Worm (Caenorhabditis elegans): ENCODE results near the gene T14B4.3.
A peak's percentile ranks its signal among the peaks of the same experiment; 100 is the strongest.

The T14B4.3 gene

ce11 chrII:6734674-6735073 lies at the start of gene T14B4.3:
Gene T14B4.3, plus strand, starts transcription at chrII:6734937.
- TF ChIP-seq ceh-100 (GFP tag; IDR thresholded peaks at IDR 0.05) = peak; percentile 97
- TF ChIP-seq F23B12.7 (tag; optimal IDR thresholded peaks at IDR 0.05; ENCODE audit: insufficient read depth) = peak; percentile 78
- 0 out of 2 replicates have a peak, but pooled peaks have one; percentile 24 for TF ChIP-seq lir-1 (GFP tag; conservative IDR thresholded peaks at IDR 0.05)
- peak; percentile 25; the same call in 1 of the 2 replicates for TF ChIP-seq F33H1.4 (GFP tag; IDR thresholded peaks at IDR 0.05)
- no peak for TF ChIP-seq lin-40 (tag; optimal IDR thresholded peaks at IDR 0.05)
- peak; percentile 38 for TF ChIP-seq unc-130 (GFP tag; optimal IDR thresholded peaks at IDR 0.05)
- TF ChIP-seq snpc-4 (GFP tag; optimal IDR thresholded peaks at IDR 0.05) = no peak
- TF ChIP-seq snpc-4 (tag; optimal IDR thresholded peaks at IDR 0.05) = peak in 1 of 4 experiments; percentile 20
- TF ChIP-seq pha-4 (tag; optimal IDR thresholded peaks at IDR 0.05) = no peak
- peak; percentile 56; the same call in 1 of the 2 replicates for TF ChIP-seq attf-3 (GFP tag; conservative IDR thresholded peaks at IDR 0.05)
- peak; percentile 92 for TF ChIP-seq mcd-1 (GFP tag; IDR thresholded peaks at IDR 0.05)
- peak; percentile 53 for TF ChIP-seq ceh-27 (GFP tag; optimal IDR thresholded peaks at IDR 0.05)
- no peak for TF ChIP-seq nfyb-1 (GFP tag; IDR thresholded peaks at IDR 0.05)
- TF ChIP-seq B0019.2 (GFP tag; conservative IDR thresholded peaks at IDR 0.05) = no peak
- peak; percentile 50 for TF ChIP-seq D2030.7 (GFP tag; IDR thresholded peaks at IDR 0.05)
- peak; percentile 64 for TF ChIP-seq hmg-1.2 (GFP tag; IDR thresholded peaks at IDR 0.05)
- TF ChIP-seq attf-5 (GFP tag; optimal IDR thresholded peaks at IDR 0.05) = peak; percentile 67
- TF ChIP-seq ztf-18 (tag; optimal IDR thresholded peaks at IDR 0.05) = peak; percentile 32
- peak; percentile 26 for TF ChIP-seq nhr-80 (tag; optimal IDR thresholded peaks at IDR 0.05)
- TF ChIP-seq somi-1 (GFP tag; optimal IDR thresholded peaks at IDR 0.05) = no peak
- TF ChIP-seq ZK185.1 (tag; optimal IDR thresholded peaks at IDR 0.05; ENCODE audit: poor library complexity, severe bottlenecking) = peak; percentile 24
- TF ChIP-seq K12H6.12 (tag; optimal IDR thresholded peaks at IDR 0.05) = peak; percentile 22
- peak; percentile 27; the same call in 1 of the 2 replicates for TF ChIP-seq rcor-1 (GFP tag; IDR thresholded peaks at IDR 0.05)
- no peak for TF ChIP-seq mxl-1 (tag; optimal IDR thresholded peaks at IDR 0.05)
- TF ChIP-seq Y53F4B.3 (GFP tag; IDR thresholded peaks at IDR 0.05) = no peak
- peak; percentile 20 for TF ChIP-seq snpc-3.4 (tag; optimal IDR thresholded peaks at IDR 0.05)
- no peak for TF ChIP-seq F57A8.1 (GFP tag; optimal IDR thresholded peaks at IDR 0.05)

DNA sequence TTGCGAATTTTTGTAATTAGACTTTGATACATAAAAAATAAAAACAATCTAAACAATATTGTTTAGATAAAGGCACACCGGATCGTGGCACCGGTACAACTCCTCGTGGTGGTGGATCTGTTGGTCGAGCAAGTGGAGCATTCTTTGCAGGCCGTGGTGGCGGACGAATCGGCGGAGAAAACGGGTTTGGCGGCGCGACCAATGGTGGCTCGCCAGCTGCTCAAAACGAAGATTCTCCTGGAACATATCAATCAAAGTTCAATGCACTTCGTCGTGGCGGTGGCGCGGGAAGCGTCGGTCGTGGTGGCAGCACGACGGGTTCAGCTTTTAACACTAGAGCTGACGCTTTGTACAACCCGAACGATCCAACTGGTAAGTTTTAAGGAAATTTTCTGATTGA lies 48.8 kb upstream of the T14B4.3 start:
- TF ChIP-seq F39B2.1 (GFP tag; IDR thresholded peaks at IDR 0.05) = no peak
- peak; percentile 71 for TF ChIP-seq zfh-2 (GFP tag; conservative IDR thresholded peaks at IDR 0.05)
- peak; percentile 21; the same call in 1 of the 2 replicates for TF ChIP-seq egrh-3 (GFP tag; IDR thresholded peaks at IDR 0.05)

DNA sequence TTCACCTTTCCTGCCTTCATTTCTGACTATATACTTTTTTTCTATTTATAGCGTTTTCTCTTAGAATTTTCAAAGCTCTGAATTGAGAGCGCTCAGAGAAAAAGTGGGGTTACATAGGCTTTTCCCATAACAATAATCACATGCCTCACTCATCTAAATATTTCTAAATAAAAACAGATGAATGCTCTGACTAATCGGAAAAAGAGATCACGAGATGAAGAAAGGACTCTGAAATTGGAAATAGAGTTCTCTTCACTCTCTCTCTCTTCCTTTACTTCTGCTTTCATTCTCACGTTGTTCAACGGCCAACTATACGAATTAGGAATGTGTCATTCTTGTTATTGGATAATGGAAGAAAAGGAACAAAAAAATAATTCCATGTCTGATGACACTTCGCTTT lies 45.6 kb upstream of the T14B4.3 start:
- TF ChIP-seq ceh-91 (GFP tag; IDR thresholded peaks at IDR 0.05) (no peak), madf-6 (GFP tag; IDR thresholded peaks at IDR 0.05) (no peak), ztf-25 (GFP tag; IDR thresholded peaks at IDR 0.05) (no peak), C06A6.2 (GFP tag; conservative IDR thresholded peaks at IDR 0.05) (no peak), B0336.3 (GFP tag; IDR thresholded peaks at IDR 0.05) (no peak), F55B11.4 (tag; optimal IDR thresholded peaks at IDR 0.05; ENCODE audit: borderline replicate concordance, insufficient read depth) (no peak), F57C9.4 (tag; optimal IDR thresholded peaks at IDR 0.05) (no peak), K12H6.12 (tag; optimal IDR thresholded peaks at IDR 0.05) (no peak), tbx-9 (tag; optimal IDR thresholded peaks at IDR 0.05; ENCODE audit: borderline replicate concordance) (no peak), F57A8.1 (GFP tag; optimal IDR thresholded peaks at IDR 0.05) (no peak)

Data from whole organism, young adult.